Worm (Caenorhabditis elegans) whole organism, early embryonic: ENCODE data around the gene mlt-4.

Source experiments
- ama-1 ChIP-seq: fragments of 150-350 bp; optimal IDR thresholded peaks from 2 replicates; lab custom pipeline; 2014
- tbx-37 ChIP-seq: fragments of 200-800 bp; sonication (Bioruptor generic); conservative IDR thresholded peaks from 2 replicates; pipeline ENCODE4 v1.3.6; 2022; ENCODE audit warnings: missing genetic modification reagents, missing genetic modification characterization, missing compliant biosample characterization

ce11 chrV:20289317-20289716, at the start of gene mlt-4:
- TF ChIP-seq ama-1 (lab: Kevin White, UChicago) (no peak), tbx-37 (GFP tag; lab: Robert Waterston, UW) (no peak)
